Worm (Caenorhabditis elegans) whole organism, young adult: ENCODE data around the gene exl-1.

Experiments used
- F39B2.1 ChIP-seq: fragments of 200-800 bp; sonication (Bioruptor generic); IDR thresholded peaks from 2 replicates; pipeline ENCODE4 v1.3.6; 2022; ENCODE audit warnings: missing genetic modification reagents, missing genetic modification characterization, missing compliant biosample characterization
- K11D2.4 ChIP-seq: fragments of 200-800 bp; sonication (Bioruptor generic); IDR thresholded peaks from 2 replicates; pipeline ENCODE4 v1.3.6; 2022; ENCODE audit warnings: missing genetic modification reagents, missing genetic modification characterization, missing compliant biosample characterization
- T26A5.8 ChIP-seq: sonication (generic microtip); optimal IDR thresholded peaks from 2 replicates; lab custom pipeline; 2016; ENCODE audit warnings: missing genetic modification characterization, missing compliant biosample characterization
- ama-1 ChIP-seq, 3 experiments: fragments of 150-350 bp in 1 of 3; sonication (generic microtip) in 2 of 3; optimal IDR thresholded peaks; 2 replicates each; lab custom pipeline; 2014 to 2018; ENCODE audit warnings: missing biosample characterization in 2 of 3, missing genetic modification characterization in 2 of 3, missing genetic modification reagents in 2 of 3
- attf-3 ChIP-seq: fragments of 200-800 bp; sonication (Bioruptor generic); conservative IDR thresholded peaks from 2 replicates; pipeline ENCODE4 v1.3.6; 2022; ENCODE audit warnings: missing genetic modification reagents, missing genetic modification characterization, missing compliant biosample characterization
- efl-1 ChIP-seq: fragments of 150-350 bp; optimal IDR thresholded peaks from 2 replicates; lab custom pipeline; 2014; ENCODE audit warnings: missing biosample characterization, missing genetic modification reagents, missing genetic modification characterization
- hlh-26 ChIP-seq: fragments of 200-800 bp; sonication (Bioruptor generic); conservative IDR thresholded peaks from 2 replicates; pipeline ENCODE4 v1.3.6; 2022; ENCODE audit warnings: missing genetic modification reagents, missing genetic modification characterization, missing compliant biosample characterization
- lin-35 ChIP-seq, 3 experiments: fragments of 150-350 bp in 2 of 3; sonication (generic microtip) in 1 of 3; optimal IDR thresholded peaks; 2 replicates each; lab custom pipeline; 2014 to 2018; ENCODE audit warnings: missing biosample characterization in 3 of 3, missing genetic modification characterization in 3 of 3, missing genetic modification reagents in 3 of 3
- mcd-1 ChIP-seq: fragments of 200-800 bp; sonication (Bioruptor generic); IDR thresholded peaks from 2 replicates; pipeline ENCODE4 v1.3.6; 2022; ENCODE audit warnings: missing genetic modification reagents, missing genetic modification characterization, missing compliant biosample characterization
- nhr-80 ChIP-seq: sonication (generic microtip); optimal IDR thresholded peaks from 2 replicates; lab custom pipeline; 2016; ENCODE audit warnings: missing genetic modification characterization, missing compliant biosample characterization
- rec-8 ChIP-seq, 2 experiments: sonication (generic microtip); optimal IDR thresholded peaks; 2 replicates each; lab custom pipeline; 2016; ENCODE audit warnings: mild to moderate bottlenecking in 2 of 2, missing genetic modification characterization in 2 of 2, missing genetic modification reagents in 2 of 2, missing genotype in 2 of 2, missing biosample characterization in 1 of 2, missing compliant biosample characterization in 1 of 2, moderate library complexity in 1 of 2
- rpc-1 ChIP-seq, 2 experiments: fragments of 150-350 bp in 1 of 2; sonication (generic microtip) in 1 of 2; optimal IDR thresholded peaks; 2 replicates each; lab custom pipeline; 2014 to 2018; ENCODE audit warnings: missing biosample characterization in 1 of 2, missing genetic modification characterization in 1 of 2, missing genetic modification reagents in 1 of 2, missing genotype in 1 of 2
- sea-2 ChIP-seq: fragments of 200-800 bp; sonication (Bioruptor generic); IDR thresholded peaks from 2 replicates; pipeline ENCODE4 v1.3.6; 2022; ENCODE audit warnings: missing genetic modification characterization, missing compliant biosample characterization
- snpc-4 ChIP-seq, 5 experiments: fragments of 150-350 bp in 1 of 5; sonication (generic microtip) in 4 of 5; optimal IDR thresholded peaks; 2 replicates each; lab custom pipeline; 2014 to 2018; ENCODE audit warnings: missing genetic modification characterization in 5 of 5, missing biosample characterization in 3 of 5, antibody characterized with exemption in 2 of 5, mild to moderate bottlenecking in 2 of 5, missing compliant biosample characterization in 2 of 5, missing genotype in 2 of 5, moderate library complexity in 2 of 5, missing genetic modification reagents in 1 of 5

- TF ChIP-seq sea-2 (GFP tag; lab: Robert Waterston, UW): no peak
- TF ChIP-seq hlh-26 (GFP tag; lab: Robert Waterston, UW): no peak
- TF ChIP-seq rec-8 (tag; optimal IDR thresholded peaks at IDR 0.05; lab: Kevin White, UChicago): no peak
- no peak for TF ChIP-seq rpc-1 (optimal IDR thresholded peaks at IDR 0.05; lab: Kevin White, UChicago)
- TF ChIP-seq rpc-1 (tag; optimal IDR thresholded peaks at IDR 0.05; lab: Kevin White, UChicago): no peak
- TF ChIP-seq efl-1: no peak
- TF ChIP-seq snpc-4 (GFP tag; optimal IDR thresholded peaks at IDR 0.05; lab: Kevin White, UChicago): no peak
- TF ChIP-seq snpc-4 (tag; optimal IDR thresholded peaks at IDR 0.05; lab: Kevin White, UChicago): no peak
- no peak for TF ChIP-seq lin-35 (GFP tag; optimal IDR thresholded peaks at IDR 0.05; lab: Kevin White, UChicago)
- no peak for TF ChIP-seq attf-3 (GFP tag; lab: Robert Waterston, UW)
- no peak for TF ChIP-seq T26A5.8 (tag; lab: Kevin White, UChicago)
- TF ChIP-seq ama-1 (optimal IDR thresholded peaks at IDR 0.05; lab: Kevin White, UChicago): peak; percentile 40
- no peak for TF ChIP-seq ama-1 (GFP tag; optimal IDR thresholded peaks at IDR 0.05; lab: Kevin White, UChicago)
- no peak for TF ChIP-seq mcd-1 (GFP tag; lab: Robert Waterston, UW)
- TF ChIP-seq nhr-80 (tag; lab: Kevin White, UChicago): no peak
- no peak for TF ChIP-seq K11D2.4 (GFP tag; lab: Robert Waterston, UW)
- TF ChIP-seq F39B2.1 (GFP tag; lab: Robert Waterston, UW): no peak
These were observed 6.9 kb downstream of the exl-1 start for ce11 chrII:14406117-14406935.
